Fruit fly (Drosophila melanogaster) whole organism, embryonic: ENCODE data around the gene CG4914.

ENCODE experiments used
- CG10462 ChIP-seq: fragments of 200-800 bp; sonication (Bioruptor generic); optimal IDR thresholded peaks from 2 replicates; lab custom pipeline; 2016; ENCODE audit warnings: missing biosample characterization, missing genetic modification characterization
- CG10543 ChIP-seq: fragments of 200-800 bp; sonication (Bioruptor generic); optimal IDR thresholded peaks from 3 replicates; lab custom pipeline; 2017; ENCODE audit warnings: missing biosample characterization, mild to moderate bottlenecking, missing genetic modification characterization, moderate library complexity
- CG10654 ChIP-seq: fragments of 200-800 bp; sonication (Bioruptor generic); optimal IDR thresholded peaks from 2 replicates; lab custom pipeline; 2016; ENCODE audit warnings: missing biosample characterization, missing genetic modification characterization
- CG11504 ChIP-seq: fragments of 200-800 bp; sonication (Bioruptor generic); optimal IDR thresholded peaks from 3 replicates; lab custom pipeline; 2019; ENCODE audit warnings: missing biosample characterization, mild to moderate bottlenecking, missing genetic modification characterization, moderate library complexity
- CG12104 ChIP-seq: fragments of 200-800 bp; sonication (Bioruptor generic); optimal IDR thresholded peaks from 3 replicates; lab custom pipeline; 2016; ENCODE audit warnings: missing biosample characterization, missing genetic modification characterization
- CG12659 ChIP-seq: fragments of 200-800 bp; sonication (Bioruptor generic); optimal IDR thresholded peaks from 3 replicates; lab custom pipeline; 2017; ENCODE audit warnings: mild to moderate bottlenecking, missing biosample characterization, missing genetic modification reagents, missing genetic modification characterization
- CG14710 ChIP-seq: fragments of 200-800 bp; sonication (Bioruptor generic); optimal IDR thresholded peaks from 3 replicates; lab custom pipeline; 2019; ENCODE audit warnings: missing biosample characterization, mild to moderate bottlenecking, missing genetic modification characterization, moderate library complexity
- CG14965 ChIP-seq: fragments of 200-800 bp; sonication (Bioruptor generic); optimal IDR thresholded peaks from 2 replicates; lab custom pipeline; 2016; ENCODE audit warnings: missing biosample characterization, missing genetic modification characterization, borderline replicate concordance
- CG16815 ChIP-seq: fragments of 200-800 bp; sonication (Bioruptor generic); optimal IDR thresholded peaks from 3 replicates; lab custom pipeline; 2017; ENCODE audit warnings: missing biosample characterization, mild to moderate bottlenecking, missing genetic modification characterization
- CG18262 ChIP-seq: fragments of 200-800 bp; optimal IDR thresholded peaks from 3 replicates; lab custom pipeline; 2019; ENCODE audit warnings: missing biosample characterization, mild to moderate bottlenecking, missing genetic modification characterization, moderate library complexity
- CG18476 ChIP-seq: fragments of 200-800 bp; sonication (Bioruptor generic); optimal IDR thresholded peaks from 2 replicates; lab custom pipeline; 2016; ENCODE audit warnings: missing biosample characterization, mild to moderate bottlenecking, missing genetic modification characterization
- CG30403 ChIP-seq: fragments of 200-800 bp; sonication (Bioruptor generic); optimal IDR thresholded peaks from 3 replicates; lab custom pipeline; 2016; ENCODE audit warnings: missing biosample characterization, missing genetic modification characterization
- CG31365 ChIP-seq: fragments of 200-800 bp; sonication (Bioruptor generic); optimal IDR thresholded peaks from 2 replicates; lab custom pipeline; 2018; ENCODE audit warnings: missing biosample characterization, mild to moderate bottlenecking, missing genetic modification characterization
- CG31441 ChIP-seq: fragments of 200-800 bp; sonication (Bioruptor generic); IDR thresholded peaks from 2 replicates; pipeline ENCODE4 v1.3.6; 2022; ENCODE audit warnings: missing biosample characterization, missing genetic modification characterization
- CG6654 ChIP-seq: fragments of 200-800 bp; sonication (Bioruptor generic); optimal IDR thresholded peaks from 2 replicates; lab custom pipeline; 2017; ENCODE audit warnings: missing biosample characterization, mild to moderate bottlenecking, missing genetic modification characterization
- CG7271 ChIP-seq: fragments of 200-800 bp; sonication (Bioruptor generic); optimal IDR thresholded peaks from 2 replicates; lab custom pipeline; 2018; ENCODE audit warnings: missing biosample characterization, mild to moderate bottlenecking, missing genetic modification characterization, moderate library complexity
- CG8359 ChIP-seq: fragments of 200-800 bp; sonication (Bioruptor generic); optimal IDR thresholded peaks from 2 replicates; lab custom pipeline; 2017; ENCODE audit warnings: missing biosample characterization, mild to moderate bottlenecking, missing genetic modification characterization, borderline replicate concordance
- CG8388 ChIP-seq: fragments of 200-800 bp; sonication (Bioruptor generic); optimal IDR thresholded peaks from 2 replicates; lab custom pipeline; 2019; ENCODE audit warnings: missing biosample characterization, mild to moderate bottlenecking, missing genetic modification characterization, moderate library complexity
- CG9876 ChIP-seq: fragments of 200-800 bp; sonication (Bioruptor generic); optimal IDR thresholded peaks from 2 replicates; lab custom pipeline; 2016; ENCODE audit warnings: missing biosample characterization, missing genetic modification characterization
- CG9932 ChIP-seq: fragments of 200-800 bp; sonication (Bioruptor generic); IDR thresholded peaks from 2 replicates; pipeline ENCODE4 v1.3.6; 2022; ENCODE audit warnings: missing biosample characterization, missing genetic modification characterization
- CHES-1-like ChIP-seq: fragments of 200-800 bp; sonication (Bioruptor generic); optimal IDR thresholded peaks from 2 replicates; lab custom pipeline; 2016; ENCODE audit warnings: missing biosample characterization, missing genetic modification characterization
- D19A ChIP-seq: fragments of 200-800 bp; optimal IDR thresholded peaks from 3 replicates; lab custom pipeline; 2019; ENCODE audit warnings: missing biosample characterization, mild to moderate bottlenecking, missing genetic modification characterization, moderate library complexity
- Elba2 ChIP-seq: fragments of 200-800 bp; sonication (Bioruptor generic); optimal IDR thresholded peaks from 3 replicates; lab custom pipeline; 2016; ENCODE audit warnings: missing biosample characterization, missing genetic modification characterization
- Fer3 ChIP-seq: fragments of 200-800 bp; sonication (Bioruptor generic); optimal IDR thresholded peaks from 2 replicates; lab custom pipeline; 2018; ENCODE audit warnings: missing biosample characterization, mild to moderate bottlenecking, missing genetic modification characterization, moderate library complexity
- Gsc ChIP-seq: fragments of 200-800 bp; sonication (Bioruptor generic); IDR thresholded peaks from 2 replicates; pipeline ENCODE4 v1.3.6; 2022; ENCODE audit warnings: missing biosample characterization, missing genetic modification characterization
- Gug ChIP-seq: fragments of 200-800 bp; sonication (Bioruptor generic); IDR thresholded peaks from 4 replicates; pipeline ENCODE4 v1.3.6; 2022; ENCODE audit warnings: missing biosample characterization, missing genetic modification characterization
- HLHmδ ChIP-seq: fragments of 200-800 bp; sonication (Bioruptor generic); optimal IDR thresholded peaks from 2 replicates; lab custom pipeline; 2018; ENCODE audit warnings: missing biosample characterization, mild to moderate bottlenecking, missing genetic modification characterization, moderate library complexity
- Hr3 ChIP-seq: fragments of 200-800 bp; sonication (Bioruptor generic); optimal IDR thresholded peaks from 3 replicates; lab custom pipeline; 2016; ENCODE audit warnings: missing biosample characterization, missing genetic modification characterization
- NC2α ChIP-seq: fragments of 200-800 bp; sonication (Bioruptor generic); optimal IDR thresholded peaks from 2 replicates; lab custom pipeline; 2016; ENCODE audit warnings: missing biosample characterization, missing genetic modification characterization
- Six4 ChIP-seq: fragments of 200-800 bp; sonication (Bioruptor generic); optimal IDR thresholded peaks from 2 replicates; lab custom pipeline; 2016; ENCODE audit warnings: missing biosample characterization, missing genetic modification characterization
- Vsx1 ChIP-seq: fragments of 200-800 bp; sonication (Bioruptor generic); optimal IDR thresholded peaks from 2 replicates; lab custom pipeline; 2017; ENCODE audit warnings: missing biosample characterization, mild to moderate bottlenecking, missing genetic modification characterization, missing genetic modification reagents
- aop ChIP-seq: fragments of 200-800 bp; sonication (Bioruptor generic); IDR thresholded peaks from 2 replicates; pipeline ENCODE4 v1.3.6; 2022; ENCODE audit warnings: missing biosample characterization, missing genetic modification characterization
- dimm ChIP-seq: fragments of 200-800 bp; sonication (Bioruptor generic); IDR thresholded peaks from 2 replicates; pipeline ENCODE4 v1.3.6; 2022; ENCODE audit warnings: missing biosample characterization, missing genetic modification characterization
- ewg ChIP-seq: fragments of 200-800 bp; sonication (Bioruptor generic); optimal IDR thresholded peaks from 3 replicates; lab custom pipeline; 2017; ENCODE audit warnings: mild to moderate bottlenecking, missing biosample characterization, missing genetic modification reagents, missing genetic modification characterization
- fd96Cb ChIP-seq: fragments of 200-800 bp; sonication (Bioruptor generic); optimal IDR thresholded peaks from 2 replicates; lab custom pipeline; 2018; ENCODE audit warnings: missing biosample characterization, mild to moderate bottlenecking, missing genetic modification characterization, moderate library complexity
- fu2 ChIP-seq: fragments of 200-800 bp; sonication (Bioruptor generic); optimal IDR thresholded peaks from 2 replicates; lab custom pipeline; 2016; ENCODE audit warnings: missing biosample characterization, missing genetic modification characterization
- gcm2 ChIP-seq: fragments of 200-800 bp; sonication (Bioruptor generic); optimal IDR thresholded peaks from 2 replicates; lab custom pipeline; 2016; ENCODE audit warnings: missing biosample characterization, missing genetic modification characterization
- ham ChIP-seq: fragments of 200-800 bp; sonication (Bioruptor generic); IDR thresholded peaks from 2 replicates; pipeline ENCODE4 v1.3.6; 2022; ENCODE audit warnings: missing biosample characterization, missing genetic modification characterization
- her ChIP-seq: fragments of 200-800 bp; sonication (Bioruptor generic); optimal IDR thresholded peaks from 2 replicates; lab custom pipeline; 2016; ENCODE audit warnings: missing biosample characterization, missing genetic modification characterization
- lilli ChIP-seq: fragments of 200-800 bp; sonication (Bioruptor generic); optimal IDR thresholded peaks from 3 replicates; lab custom pipeline; 2016; ENCODE audit warnings: missing biosample characterization, missing genetic modification characterization
- lov ChIP-seq, 2 experiments: fragments of 200-800 bp in 1 of 2; fragments of >200 bp in 1 of 2; sonication (Bioruptor generic) in 1 of 2; IDR thresholded peaks in 1 of 2; optimal IDR thresholded peaks in 1 of 2; 2 replicates in 1 of 2; 3 replicates in 1 of 2; pipeline versions ENCODE4 v1.3.6 to Lab custom; 2017 to 2022; ENCODE audit warnings: missing biosample characterization in 1 of 2, missing genetic modification characterization in 1 of 2
- maf-S ChIP-seq: fragments of 200-800 bp; sonication (Bioruptor generic); optimal IDR thresholded peaks from 2 replicates; lab custom pipeline; 2016; ENCODE audit warnings: missing biosample characterization, missing genetic modification characterization
- nom ChIP-seq: fragments of 200-800 bp; sonication (Bioruptor generic); optimal IDR thresholded peaks from 2 replicates; lab custom pipeline; 2017; ENCODE audit warnings: missing biosample characterization, missing genetic modification characterization, mild to moderate bottlenecking, moderate library complexity, missing genetic modification reagents
- phol ChIP-seq: fragments of 200-800 bp; sonication (Bioruptor generic); optimal IDR thresholded peaks from 3 replicates; lab custom pipeline; 2018; ENCODE audit warnings: missing biosample characterization, mild to moderate bottlenecking, missing genetic modification characterization, moderate library complexity
- psq ChIP-seq: fragments of 200-800 bp; sonication (Bioruptor generic); optimal IDR thresholded peaks from 2 replicates; lab custom pipeline; 2017; ENCODE audit warnings: missing biosample characterization, missing genetic modification characterization
- ro ChIP-seq: fragments of 200-800 bp; sonication (Bioruptor generic); IDR thresholded peaks from 2 replicates; pipeline ENCODE4 v1.3.6; 2022; ENCODE audit warnings: missing biosample characterization, missing genetic modification characterization
- sisA ChIP-seq: fragments of 200-800 bp; sonication (Bioruptor generic); IDR thresholded peaks from 2 replicates; pipeline ENCODE4 v1.3.6; 2022; ENCODE audit warnings: missing biosample characterization, missing genetic modification characterization
- tin ChIP-seq: fragments of 200-800 bp; sonication (Bioruptor generic); optimal IDR thresholded peaks from 3 replicates; lab custom pipeline; 2016; ENCODE audit warnings: missing biosample characterization, missing genetic modification characterization

Gene CG4914

DNA sequence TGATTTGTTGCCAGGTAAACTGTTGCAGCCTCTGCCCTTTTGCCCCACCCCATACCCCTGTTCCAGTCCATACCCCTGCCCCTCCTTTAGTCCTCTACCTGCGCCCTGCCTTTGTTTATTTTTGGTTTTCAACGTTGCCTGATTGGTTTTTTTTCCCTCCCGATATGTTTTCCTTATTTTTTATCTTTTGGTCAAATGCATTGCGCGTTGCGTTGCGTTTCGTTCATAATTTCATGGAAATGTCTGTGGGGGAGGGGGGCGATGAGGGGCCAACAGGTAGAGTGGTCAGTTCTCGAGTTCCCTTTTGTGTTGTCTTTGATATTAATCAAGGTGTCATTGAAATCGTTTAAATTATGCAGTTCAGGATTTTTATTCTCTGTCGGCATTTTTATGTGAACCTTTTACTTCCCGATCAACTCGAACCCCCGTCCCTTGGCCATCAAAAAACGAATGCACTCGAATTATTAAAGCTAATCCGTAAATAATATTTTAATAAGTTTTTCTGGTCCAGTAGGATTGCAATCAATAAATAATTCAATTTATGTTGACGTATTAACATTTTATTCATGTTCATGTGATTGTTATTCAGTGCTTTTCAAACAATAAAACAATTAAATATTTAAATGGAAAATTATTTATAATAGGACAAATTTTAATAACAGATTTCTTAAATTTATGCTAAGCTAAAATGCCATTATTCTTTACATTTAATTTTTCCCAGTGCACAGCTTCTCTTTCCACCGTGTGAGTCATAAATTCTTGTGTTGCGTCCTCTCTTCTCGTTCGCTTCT lies 43.0 kb downstream of the CG4914 start (continued):
- TF ChIP-seq NC2α (GFP tag; lab: Kevin White, UChicago) (no peak), fd96Cb (tag; lab: Kevin White, UChicago) (peak; percentile 74), CG12104 (GFP tag; lab: Kevin White, UChicago) (peak; percentile 55), Fer3 (tag; lab: Kevin White, UChicago) (peak; percentile 27), CG10543 (GFP tag; lab: Kevin White, UChicago) (no peak), CG12659 (GFP tag; lab: Kevin White, UChicago) (peak; percentile 24), maf-S (no peak), CG31441 (GFP tag; lab: Robert Waterston, UW) (peak; percentile 87), CG7271 (peak; percentile 3), CG9876 (GFP tag; lab: Kevin White, UChicago) (no peak), sisA (peak; percentile 29; the same call in 1 of the 2 replicates), CG14710 (tag; lab: Kevin White, UChicago) (peak; percentile 94), D19A (peak; percentile 75), Hr3 (peak; percentile 69), CG10654 (GFP tag; lab: Kevin White, UChicago) (peak; percentile 32), CG8359 (peak; percentile 58), ham (GFP tag; lab: Robert Waterston, UW) (no peak), CG8388 (peak; percentile 80), CG30403 (peak; percentile 67), CG11504 (tag; lab: Kevin White, UChicago) (peak; percentile 71), dimm (no peak), CG14965 (no peak), CG9932 (no peak), Gug (no peak), CG18476 (GFP tag; lab: Kevin White, UChicago) (peak; percentile 39), Six4 (GFP tag; lab: Kevin White, UChicago) (peak; percentile 72), tin (GFP tag; lab: Kevin White, UChicago) (peak; percentile 63), Vsx1 (GFP tag; lab: Kevin White, UChicago) (peak; percentile 29), CG6654 (GFP tag; lab: Kevin White, UChicago) (no peak), aop (GFP tag; lab: Robert Waterston, UW) (0 out of 2 replicates have a peak, but pooled peaks have one; percentile 14), CG16815 (peak; percentile 84), CG31365 (tag; lab: Kevin White, UChicago) (no peak), her (GFP tag; lab: Kevin White, UChicago) (no peak), CG18262 (tag; lab: Kevin White, UChicago) (peak; percentile 96), psq (GFP tag; lab: Kevin White, UChicago) (peak; percentile 58), nom (GFP tag; lab: Kevin White, UChicago) (peak; percentile 62), Gsc (GFP tag; lab: Robert Waterston, UW) (no peak), fu2 (GFP tag; lab: Kevin White, UChicago) (no peak), ewg (GFP tag; lab: Kevin White, UChicago) (peak; percentile 4), Elba2 (GFP tag; lab: Kevin White, UChicago) (no peak), lov (optimal IDR thresholded peaks at IDR 0.05; lab: Kevin White, UChicago) (no peak), lov (GFP tag; IDR thresholded peaks at IDR 0.05; lab: Robert Waterston, UW) (0 out of 3 replicates have a peak, but pooled peaks have one; percentile 30), CHES-1-like (GFP tag; lab: Kevin White, UChicago) (no peak), gcm2 (GFP tag; lab: Kevin White, UChicago) (no peak), phol (tag; lab: Kevin White, UChicago) (peak; percentile 91), ro (no peak; the same call in 1 of the 2 replicates), CG10462 (peak; percentile 61), HLHmδ (GFP tag; lab: Kevin White, UChicago) (no peak), lilli (GFP tag; lab: Kevin White, UChicago) (peak; percentile 29)
